Worm (Caenorhabditis elegans) whole organism, early embryonic: Measurements from ENCODE around the gene F45G2.8.

Experiments
- F13C5.2 ChIP-seq: sonication (generic microtip); optimal IDR thresholded peaks from 2 replicates; lab custom pipeline; 2017; ENCODE audit warnings: mild to moderate bottlenecking, missing genetic modification characterization, inconsistent platforms, missing compliant biosample characterization
- aly-1 ChIP-seq: sonication (generic microtip); optimal IDR thresholded peaks from 2 replicates; lab custom pipeline; 2016; ENCODE audit warnings: missing genetic modification characterization, missing compliant biosample characterization
- ama-1 ChIP-seq: fragments of 150-350 bp; optimal IDR thresholded peaks from 2 replicates; lab custom pipeline; 2014
- flt-1 ChIP-seq: fragments of 200-800 bp; sonication (Bioruptor generic); IDR thresholded peaks from 2 replicates; pipeline ENCODE4 v1.3.6; 2022; ENCODE audit warnings: missing genetic modification characterization, missing compliant biosample characterization
- hmbx-1 ChIP-seq: sonication (generic microtip); optimal IDR thresholded peaks from 2 replicates; lab custom pipeline; 2016; ENCODE audit warnings: mild to moderate bottlenecking, missing genetic modification characterization, missing compliant biosample characterization
- hmg-4 ChIP-seq: fragments of 200-800 bp; sonication (Bioruptor generic); optimal IDR thresholded peaks from 2 replicates; lab custom pipeline; 2018; ENCODE audit warnings: mild to moderate bottlenecking, missing genetic modification characterization, missing compliant biosample characterization
- hnd-1 ChIP-seq: sonication (generic microtip); optimal IDR thresholded peaks from 2 replicates; lab custom pipeline; 2016; ENCODE audit warnings: missing genetic modification characterization, missing compliant biosample characterization
- scrt-1 ChIP-seq: fragments of 200-800 bp; sonication (Bioruptor generic); IDR thresholded peaks from 2 replicates; pipeline ENCODE4 v1.3.6; 2022; ENCODE audit warnings: missing genetic modification characterization, missing compliant biosample characterization
- sea-1 ChIP-seq: fragments of 200-800 bp; sonication (Bioruptor generic); conservative IDR thresholded peaks from 2 replicates; pipeline ENCODE4 v1.3.6; 2022; ENCODE audit warnings: missing genetic modification characterization, missing compliant biosample characterization

- TF ChIP-seq hmg-4 (GFP tag; lab: Kevin White, UChicago) (no peak), sea-1 (GFP tag; lab: Robert Waterston, UW) (no peak), F13C5.2 (tag; lab: Kevin White, UChicago) (no peak), hnd-1 (no peak), ama-1 (lab: Kevin White, UChicago) (no peak), hmbx-1 (tag; lab: Kevin White, UChicago) (no peak), scrt-1 (GFP tag; lab: Robert Waterston, UW) (no peak), flt-1 (GFP tag; lab: Robert Waterston, UW) (no peak), aly-1 (tag; lab: Kevin White, UChicago) (no peak)
These were observed 12.1 kb downstream of the F45G2.8 start, which contains the start of gene exo-1 for ce11 chrIII:13423414-13423813.
